Worm (Caenorhabditis elegans): ENCODE results near the gene Y57G7A.11.

Gene Y57G7A.11

ce11 chrII:1306550-1306949 lies 29.9 kb upstream of the Y57G7A.11 start:
- TF ChIP-seq lin-35 (GFP tag; optimal IDR thresholded peaks at IDR 0.05) (no peak), efl-3 (GFP tag; optimal IDR thresholded peaks at IDR 0.05) (no peak), pqm-1 (tag; optimal IDR thresholded peaks at IDR 0.05) (no peak), lsy-2 (tag; optimal IDR thresholded peaks at IDR 0.05) (no peak), fkh-4 (tag; optimal IDR thresholded peaks at IDR 0.05; ENCODE audit: borderline replicate concordance) (no peak), nhr-20 (tag; optimal IDR thresholded peaks at IDR 0.05) (no peak), hlh-4 (tag; optimal IDR thresholded peaks at IDR 0.05) (no peak), snu-23 (GFP tag; optimal IDR thresholded peaks at IDR 0.05) (no peak), lin-13 (GFP tag; optimal IDR thresholded peaks at IDR 0.05) (no peak), skn-1 (tag; optimal IDR thresholded peaks at IDR 0.05) (no peak), dpl-1 (GFP tag; optimal IDR thresholded peaks at IDR 0.05) (no peak), unc-130 (tag; optimal IDR thresholded peaks at IDR 0.05) (no peak), jun-1 (tag; optimal IDR thresholded peaks at IDR 0.05) (no peak), pax-3 (tag; optimal IDR thresholded peaks at IDR 0.05) (no peak), nhr-77 (tag; optimal IDR thresholded peaks at IDR 0.05) (no peak), unc-86 (tag; optimal IDR thresholded peaks at IDR 0.05) (no peak), unc-30 (tag; optimal IDR thresholded peaks at IDR 0.05) (no peak), efl-1 (optimal IDR thresholded peaks at IDR 0.05) (no peak), efl-1 (GFP tag; optimal IDR thresholded peaks at IDR 0.05 in 1 of 2) (no peak)

DNA sequence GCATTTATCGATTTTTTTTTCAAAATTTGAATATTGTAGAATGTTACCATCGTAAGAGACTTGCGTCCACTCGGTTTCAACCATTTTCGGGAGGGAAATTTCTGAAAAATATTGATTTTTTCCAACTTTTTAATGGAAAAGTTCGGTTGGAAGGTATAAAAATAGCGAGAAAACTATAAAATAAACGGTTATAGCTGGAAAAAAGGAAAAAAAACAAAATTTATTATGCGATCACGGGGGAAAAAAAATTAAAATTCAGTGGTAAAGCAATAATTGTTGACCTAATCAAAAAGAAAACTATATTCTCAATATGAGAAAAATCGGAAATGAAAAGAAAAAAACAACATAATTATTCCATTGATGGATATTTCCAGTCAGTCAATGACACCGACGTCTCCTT lies 29.4 kb upstream of the Y57G7A.11 start, which contains the start of gene emc-2:
Gene emc-2, minus strand, starts transcription at position 101 of the 400 bp plus-strand sequence.
- TF ChIP-seq efl-1 (optimal IDR thresholded peaks at IDR 0.05), result no peak
- peak in 1 of 2 experiments; percentile 57 for TF ChIP-seq efl-1 (GFP tag; optimal IDR thresholded peaks at IDR 0.05 in 1 of 2)
- no peak for TF ChIP-seq swsn-7 (tag; optimal IDR thresholded peaks at IDR 0.05)

ce11 chrII:1301554-1301953 lies 24.9 kb upstream of the Y57G7A.11 start, which contains the start of gene glb-31:
Gene glb-31 (minus strand): TSS chrII:1301654.
- TF ChIP-seq mab-9 (GFP tag; IDR thresholded peaks at IDR 0.05) (no peak), egl-27 (tag; optimal IDR thresholded peaks at IDR 0.05) (no peak), unc-130 (tag; optimal IDR thresholded peaks at IDR 0.05) (no peak), isw-1 (GFP tag; IDR thresholded peaks at IDR 0.05) (no peak), elt-3 (tag; optimal IDR thresholded peaks at IDR 0.05) (no peak), fkh-10 (GFP tag; optimal IDR thresholded peaks at IDR 0.05) (no peak), lin-14 (GFP tag; optimal IDR thresholded peaks at IDR 0.05) (no peak), mdl-1 (tag; optimal IDR thresholded peaks at IDR 0.05) (no peak), irx-1 (tag; optimal IDR thresholded peaks at IDR 0.05) (no peak), tbx-2 (tag; optimal IDR thresholded peaks at IDR 0.05) (no peak), egl-13 (tag; optimal IDR thresholded peaks at IDR 0.05) (no peak), grh-1 (GFP tag; IDR thresholded peaks at IDR 0.05) (no peak), nhr-12 (tag; optimal IDR thresholded peaks at IDR 0.05) (no peak), xbp-1 (tag; optimal IDR thresholded peaks at IDR 0.05) (no peak), C04F5.9 (tag; optimal IDR thresholded peaks at IDR 0.05) (no peak), nhr-28 (tag; optimal IDR thresholded peaks at IDR 0.05) (no peak), sup-37 (GFP tag; optimal IDR thresholded peaks at IDR 0.05) (no peak), tlp-1 (tag; optimal IDR thresholded peaks at IDR 0.05) (no peak), C16A3.4 (tag; optimal IDR thresholded peaks at IDR 0.05) (no peak)

- TF ChIP-seq alr-1 (tag; optimal IDR thresholded peaks at IDR 0.05; ENCODE audit: borderline replicate concordance) (no peak), lin-35 (GFP tag; optimal IDR thresholded peaks at IDR 0.05) (no peak), C34B4.2 (tag; optimal IDR thresholded peaks at IDR 0.05) (no peak), nhr-19 (GFP tag; conservative IDR thresholded peaks at IDR 0.05) (no peak), ztf-4 (tag; optimal IDR thresholded peaks at IDR 0.05) (no peak), grh-1 (GFP tag; IDR thresholded peaks at IDR 0.05) (no peak), hpl-2 (GFP tag; optimal IDR thresholded peaks at IDR 0.05) (no peak), jun-1 (tag; optimal IDR thresholded peaks at IDR 0.05) (no peak)
These were observed 21.5 kb upstream of the Y57G7A.11 start, which contains the start of gene Y57G7A.1 for ce11 chrII:1298169-1298568. Gene Y57G7A.1 (plus strand): TSS chrII:1298469.

All from whole organism, L1 larva.